Worm (Caenorhabditis elegans) whole organism, young adult: Measurements from ENCODE around the gene C23H3.2.

Experiments used
- Y95B8A.8 ChIP-seq: fragments of 200-800 bp; sonication (Bioruptor generic); IDR thresholded peaks from 2 replicates; pipeline ENCODE4 v1.3.6; 2022; ENCODE audit warnings: missing genetic modification reagents, missing genetic modification characterization, missing compliant biosample characterization
- ama-1 ChIP-seq, 3 experiments: fragments of 150-350 bp in 1 of 3; sonication (generic microtip) in 2 of 3; optimal IDR thresholded peaks; 2 replicates each; lab custom pipeline; 2014 to 2018; ENCODE audit warnings: missing biosample characterization in 2 of 3, missing genetic modification characterization in 2 of 3, missing genetic modification reagents in 2 of 3
- cebp-2 ChIP-seq: fragments of 200-800 bp; sonication (Bioruptor generic); IDR thresholded peaks from 2 replicates; pipeline ENCODE4 v1.3.6; 2022; ENCODE audit warnings: missing genetic modification characterization, missing compliant biosample characterization
- die-1 ChIP-seq: sonication (generic microtip); optimal IDR thresholded peaks from 2 replicates; lab custom pipeline; 2016; ENCODE audit warnings: missing genotype, mild to moderate bottlenecking, missing genetic modification characterization, missing compliant biosample characterization
- him-1 ChIP-seq: sonication (generic microtip); optimal IDR thresholded peaks from 2 replicates; lab custom pipeline; 2016; ENCODE audit warnings: missing genotype, missing genetic modification reagents, missing genetic modification characterization, missing compliant biosample characterization
- lin-35 ChIP-seq, 3 experiments: fragments of 150-350 bp in 2 of 3; sonication (generic microtip) in 1 of 3; optimal IDR thresholded peaks; 2 replicates each; lab custom pipeline; 2014 to 2018; ENCODE audit warnings: missing biosample characterization in 3 of 3, missing genetic modification characterization in 3 of 3, missing genetic modification reagents in 3 of 3
- pha-4 ChIP-seq: fragments of 150-350 bp; sonication (generic microtip); optimal IDR thresholded peaks from 2 replicates; lab custom pipeline; 2014; ENCODE audit warnings: missing biosample characterization, missing genetic modification reagents, missing genetic modification characterization
- snpc-4 ChIP-seq, 5 experiments: fragments of 150-350 bp in 1 of 5; sonication (generic microtip) in 4 of 5; optimal IDR thresholded peaks; 2 replicates each; lab custom pipeline; 2014 to 2018; ENCODE audit warnings: missing genetic modification characterization in 5 of 5, missing biosample characterization in 3 of 5, antibody characterized with exemption in 2 of 5, mild to moderate bottlenecking in 2 of 5, missing compliant biosample characterization in 2 of 5, missing genotype in 2 of 5, moderate library complexity in 2 of 5, missing genetic modification reagents in 1 of 5
- tlf-1 ChIP-seq: fragments of 200-800 bp; sonication (Bioruptor generic); optimal IDR thresholded peaks from 2 replicates; lab custom pipeline; 2018; ENCODE audit warnings: mild to moderate bottlenecking, missing genetic modification characterization, missing compliant biosample characterization

ce11 chrII:73329-73728, 12.2 kb downstream of the C23H3.2 start:
- TF ChIP-seq die-1 (tag; lab: Kevin White, UChicago): no peak
- TF ChIP-seq tlf-1 (GFP tag; lab: Kevin White, UChicago): no peak
- no peak for TF ChIP-seq lin-35 (GFP tag; optimal IDR thresholded peaks at IDR 0.05; lab: Kevin White, UChicago)
- TF ChIP-seq pha-4: no peak
- TF ChIP-seq him-1 (tag; lab: Kevin White, UChicago): no peak
- no peak for TF ChIP-seq snpc-4 (GFP tag; optimal IDR thresholded peaks at IDR 0.05; lab: Kevin White, UChicago)
- no peak for TF ChIP-seq snpc-4 (tag; optimal IDR thresholded peaks at IDR 0.05; lab: Kevin White, UChicago)
- no peak for TF ChIP-seq cebp-2 (GFP tag; lab: Robert Waterston, UW)
- no peak for TF ChIP-seq Y95B8A.8
- no peak for TF ChIP-seq ama-1 (optimal IDR thresholded peaks at IDR 0.05; lab: Kevin White, UChicago)
- TF ChIP-seq ama-1 (GFP tag; optimal IDR thresholded peaks at IDR 0.05; lab: Kevin White, UChicago): no peak
